Worm (Caenorhabditis elegans): ENCODE measurements around the gene F18E9.1.

F18E9.1 gene

DNA sequence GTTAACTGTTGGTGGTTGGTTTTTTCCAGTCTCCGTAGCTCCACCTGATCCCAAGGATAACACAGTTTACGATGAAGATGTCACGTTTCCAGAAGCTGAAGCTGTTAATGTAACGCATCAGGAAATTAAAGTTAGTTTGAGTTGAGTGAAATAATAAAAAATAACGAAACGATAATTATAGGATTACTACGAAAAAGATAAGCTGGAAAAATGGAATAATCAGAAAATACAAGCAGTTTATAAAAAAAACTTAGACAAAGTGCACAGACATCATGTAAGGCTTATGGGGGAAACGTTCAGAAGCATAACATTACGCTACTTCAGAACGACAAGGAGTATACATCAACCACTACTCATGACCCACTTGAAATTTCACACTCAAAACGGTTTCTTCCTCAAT lies 19.9 kb upstream of the F18E9.1 start, which contains the start of gene F18E9.8:
Gene F18E9.8, minus strand, starts transcription at position 101 of the 400 bp plus-strand sequence.
- TF ChIP-seq tbx-2 (tag; optimal IDR thresholded peaks at IDR 0.05) (no peak), eor-1 (tag; optimal IDR thresholded peaks at IDR 0.05) (no peak), unc-39 (tag; optimal IDR thresholded peaks at IDR 0.05) (no peak), daf-12 (tag; optimal IDR thresholded peaks at IDR 0.05) (no peak), egl-5 (tag; optimal IDR thresholded peaks at IDR 0.05) (no peak), ceh-16 (tag; optimal IDR thresholded peaks at IDR 0.05) (no peak), sea-2 (GFP tag; optimal IDR thresholded peaks at IDR 0.05) (no peak), mdl-1 (tag; optimal IDR thresholded peaks at IDR 0.05) (no peak), ceh-28 (tag; optimal IDR thresholded peaks at IDR 0.05) (no peak), egl-27 (tag; optimal IDR thresholded peaks at IDR 0.05) (no peak), ztf-11 (tag; optimal IDR thresholded peaks at IDR 0.05) (no peak), nhr-25 (tag; optimal IDR thresholded peaks at IDR 0.05) (no peak), nhr-76 (tag; optimal IDR thresholded peaks at IDR 0.05) (no peak), elt-2 (tag; optimal IDR thresholded peaks at IDR 0.05) (no peak)

DNA sequence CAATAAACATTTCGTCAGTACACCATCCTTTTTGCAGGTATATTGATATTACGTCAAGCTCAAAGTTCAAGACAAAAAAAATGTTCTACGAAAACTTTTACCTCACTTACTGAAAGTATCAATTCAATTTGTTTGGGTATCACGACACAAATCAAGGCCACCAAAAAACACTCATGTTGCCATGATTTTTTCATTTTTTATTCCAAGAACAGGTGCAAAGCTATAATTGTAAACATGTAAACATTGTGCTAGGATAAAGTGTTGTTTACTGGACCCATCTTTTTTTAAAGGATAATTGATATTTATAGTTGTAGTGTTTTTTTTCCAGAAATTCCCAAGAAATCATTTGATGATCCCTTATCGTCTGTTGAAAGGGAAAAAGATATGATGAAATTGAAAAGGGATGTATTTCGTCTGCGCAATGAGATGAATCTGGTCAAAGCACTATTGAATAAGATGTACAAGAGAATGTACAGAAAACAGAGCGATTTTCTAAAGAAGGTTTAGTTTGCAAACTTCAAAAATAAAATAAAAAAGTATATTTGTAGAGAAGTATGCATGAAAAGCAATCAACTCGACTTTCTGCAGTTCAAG lies 18.5 kb upstream of the F18E9.1 start:
- TF ChIP-seq eor-1 (tag; optimal IDR thresholded peaks at IDR 0.05) (no peak), nhr-11 (tag; optimal IDR thresholded peaks at IDR 0.05) (peak; percentile 21)

DNA sequence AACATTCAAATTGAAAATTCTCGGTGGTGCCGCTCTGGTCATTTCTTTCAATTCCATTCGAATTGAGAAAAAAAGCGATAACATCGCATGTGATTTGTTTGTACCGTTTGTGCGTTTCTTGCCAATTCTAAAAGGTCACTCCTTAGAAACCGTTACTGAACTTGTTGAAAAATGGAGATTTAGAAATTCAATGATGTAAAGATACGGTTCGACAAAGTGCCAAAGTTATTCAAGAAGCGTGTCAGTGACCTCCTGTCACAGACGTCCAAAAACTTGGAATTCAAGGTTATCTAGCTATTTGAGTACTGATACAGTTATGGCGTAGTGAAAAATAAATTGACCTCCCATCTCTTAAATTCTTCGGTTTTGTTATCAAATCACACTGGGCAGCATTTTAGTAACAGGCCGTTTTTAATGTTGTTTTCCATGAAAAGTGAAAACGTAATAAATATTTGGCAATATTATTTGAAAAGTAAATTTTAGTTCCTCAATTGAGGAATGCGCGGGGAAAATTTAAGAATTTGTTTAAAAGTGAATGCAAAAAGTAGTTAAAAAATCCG lies 16.4 kb upstream of the F18E9.1 start:
- TF ChIP-seq nhr-25 (tag; optimal IDR thresholded peaks at IDR 0.05) (peak; percentile 59), unc-39 (tag; optimal IDR thresholded peaks at IDR 0.05) (no peak), elt-1 (tag; optimal IDR thresholded peaks at IDR 0.05) (peak; percentile 51)

DNA sequence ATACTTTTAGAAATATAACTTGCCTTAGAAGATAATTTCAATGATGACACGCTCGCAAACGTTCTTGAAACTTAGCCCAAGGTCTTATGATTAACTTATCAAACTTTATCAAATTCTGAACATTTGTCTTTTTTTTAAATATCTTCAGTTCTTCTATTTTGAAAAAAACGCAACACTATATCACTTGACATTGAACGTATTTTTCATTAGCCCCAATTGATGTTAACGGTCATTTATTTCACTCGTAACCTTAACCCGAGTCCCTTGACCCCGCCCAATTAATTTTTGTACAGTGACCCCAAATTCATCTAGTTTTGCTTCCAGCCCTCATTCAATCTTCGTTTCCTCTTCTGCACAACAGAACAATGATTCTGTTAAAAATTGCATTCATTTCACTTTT lies 15.5 kb upstream of the F18E9.1 start, which contains the start of gene F18E9.3:
Gene F18E9.3, plus strand, starts transcription at position 311 of the 400 bp plus-strand sequence.
- no peak for TF ChIP-seq jun-1 (tag; optimal IDR thresholded peaks at IDR 0.05)
- no peak for TF ChIP-seq elt-1 (tag; optimal IDR thresholded peaks at IDR 0.05)
- no peak for TF ChIP-seq elt-3 (tag; optimal IDR thresholded peaks at IDR 0.05)
- TF ChIP-seq tbx-2 (tag; optimal IDR thresholded peaks at IDR 0.05): no peak
- no peak for TF ChIP-seq ceh-28 (tag; optimal IDR thresholded peaks at IDR 0.05)
- no peak for TF ChIP-seq fos-1 (tag; optimal IDR thresholded peaks at IDR 0.05)
- no peak for TF ChIP-seq pha-4 (tag; optimal IDR thresholded peaks at IDR 0.05)
- no peak for TF ChIP-seq nhr-77 (tag; optimal IDR thresholded peaks at IDR 0.05)
- no peak for TF ChIP-seq nhr-43 (tag; optimal IDR thresholded peaks at IDR 0.05; ENCODE audit: poor library complexity, severe bottlenecking)
- TF ChIP-seq nhr-12 (tag; optimal IDR thresholded peaks at IDR 0.05): no peak
- TF ChIP-seq nhr-23 (tag; optimal IDR thresholded peaks at IDR 0.05): no peak
- TF ChIP-seq nhr-76 (tag; optimal IDR thresholded peaks at IDR 0.05): no peak
- TF ChIP-seq nhr-28 (tag; optimal IDR thresholded peaks at IDR 0.05): no peak
- no peak for TF ChIP-seq unc-62 (GFP tag; optimal IDR thresholded peaks at IDR 0.05)
- TF ChIP-seq nhr-11 (tag; optimal IDR thresholded peaks at IDR 0.05): no peak
- TF ChIP-seq skn-1 (tag; optimal IDR thresholded peaks at IDR 0.05): no peak
- no peak for TF ChIP-seq lin-39 (tag; optimal IDR thresholded peaks at IDR 0.05)
- TF ChIP-seq ztf-11 (tag; optimal IDR thresholded peaks at IDR 0.05): no peak

DNA sequence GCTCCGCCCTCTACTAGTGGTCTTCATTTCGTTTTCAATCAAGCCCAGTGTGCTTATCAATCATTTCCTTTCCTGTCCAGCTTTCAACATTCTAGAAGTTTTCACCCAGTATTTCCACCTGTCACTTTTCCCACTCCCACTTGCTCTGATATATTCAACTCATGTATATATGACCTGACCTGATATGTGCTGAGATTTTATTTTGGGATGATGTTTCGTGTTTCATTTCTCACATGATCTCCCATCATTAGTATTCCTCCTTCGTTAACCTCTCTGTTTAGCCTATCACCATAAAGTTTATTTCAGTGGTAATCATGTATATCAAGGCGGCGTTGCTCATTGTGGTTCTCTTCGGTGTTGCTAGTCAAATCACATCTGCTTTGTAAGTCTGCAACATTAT lies 8.5 kb upstream of the F18E9.1 start, which contains the start of gene nlp-7:
Gene nlp-7, plus strand, starts transcription at position 301 of the 400 bp plus-strand sequence.
- TF ChIP-seq fos-1 (tag; optimal IDR thresholded peaks at IDR 0.05) (no peak), nhr-43 (tag; optimal IDR thresholded peaks at IDR 0.05; ENCODE audit: poor library complexity, severe bottlenecking) (no peak), ceh-16 (tag; optimal IDR thresholded peaks at IDR 0.05) (no peak), nhr-25 (tag; optimal IDR thresholded peaks at IDR 0.05) (no peak), nhr-11 (tag; optimal IDR thresholded peaks at IDR 0.05) (no peak)

DNA sequence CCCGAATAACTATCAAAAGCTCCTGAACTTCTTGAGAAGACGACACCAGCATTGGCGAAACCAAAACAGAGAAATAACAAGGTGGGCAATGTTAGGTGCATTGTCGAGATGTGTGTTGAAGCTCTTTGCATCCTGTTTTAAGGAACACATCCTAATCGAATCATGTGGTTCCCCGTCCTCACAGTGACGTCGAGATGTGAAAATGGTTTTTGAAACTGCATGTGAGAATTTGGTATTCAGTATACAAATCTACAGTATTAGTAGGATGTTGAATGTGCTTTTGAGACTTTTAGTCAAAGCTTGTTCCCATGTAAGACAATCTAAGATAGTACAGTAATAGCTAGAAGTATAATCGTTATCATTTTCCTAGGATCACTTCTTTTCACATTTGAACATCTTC lies 3.7 kb upstream of the F18E9.1 start, which contains the start of gene F18E9.7:
Gene F18E9.7, minus strand, starts transcription at position 101 of the 400 bp plus-strand sequence.
- no peak for TF ChIP-seq ama-1 (optimal IDR thresholded peaks at IDR 0.05)
- no peak for TF ChIP-seq ceh-9 (tag; optimal IDR thresholded peaks at IDR 0.05)
- no peak for TF ChIP-seq sea-2 (GFP tag; optimal IDR thresholded peaks at IDR 0.05)
- TF ChIP-seq nfya-1 (tag; optimal IDR thresholded peaks at IDR 0.05; ENCODE audit: insufficient read depth): no peak
- no peak for TF ChIP-seq nhr-23 (tag; optimal IDR thresholded peaks at IDR 0.05)
- TF ChIP-seq fkh-2 (tag; optimal IDR thresholded peaks at IDR 0.05): no peak
- no peak for TF ChIP-seq elt-2 (tag; optimal IDR thresholded peaks at IDR 0.05)
